Worm (Caenorhabditis elegans) whole organism, midembryonic: ENCODE results near the gene mcm-2.

Source experiments
- T22C8.4 ChIP-seq: fragments of 200-800 bp; sonication (Bioruptor generic); IDR thresholded peaks from 2 replicates; pipeline ENCODE4 v1.3.6; 2022; ENCODE audit warnings: missing genetic modification characterization, missing compliant biosample characterization
- cog-1 ChIP-seq: sonication (generic microtip); optimal IDR thresholded peaks from 2 replicates; lab custom pipeline; 2016; ENCODE audit warnings: missing genetic modification characterization, missing compliant biosample characterization
- flt-1 ChIP-seq: fragments of 200-800 bp; sonication (Bioruptor generic); IDR thresholded peaks from 2 replicates; pipeline ENCODE4 v1.3.6; 2022; ENCODE audit warnings: missing genetic modification characterization, missing compliant biosample characterization
- klf-2 ChIP-seq: fragments of 200-800 bp; sonication (Bioruptor generic); conservative IDR thresholded peaks from 2 replicates; pipeline ENCODE4 v1.3.6; 2022; ENCODE audit warnings: missing genetic modification reagents, missing genetic modification characterization, missing compliant biosample characterization
- med-1 ChIP-seq: sonication (generic microtip); optimal IDR thresholded peaks from 2 replicates; lab custom pipeline; 2017; ENCODE audit warnings: missing genetic modification characterization, mild to moderate bottlenecking, missing compliant biosample characterization, antibody characterized with exemption, missing genetic modification reagents; ENCODE audit not compliant: insufficient read depth
- ref-1 ChIP-seq: fragments of 200-800 bp; sonication (Bioruptor generic); conservative IDR thresholded peaks from 2 replicates; pipeline ENCODE4 v1.3.6; 2022; ENCODE audit warnings: missing genetic modification reagents, missing genetic modification characterization, missing compliant biosample characterization
- tab-1 ChIP-seq: fragments of 200-800 bp; sonication (Bioruptor generic); IDR thresholded peaks from 2 replicates; pipeline ENCODE4 v1.3.6; 2022; ENCODE audit warnings: missing genetic modification characterization, missing compliant biosample characterization
- ztf-23 ChIP-seq: fragments of 200-800 bp; sonication (Bioruptor generic); IDR thresholded peaks from 2 replicates; pipeline ENCODE4 v1.3.6; 2022; ENCODE audit warnings: missing genetic modification reagents, missing genetic modification characterization, missing compliant biosample characterization
- ztf-29 ChIP-seq: fragments of 200-800 bp; sonication (Bioruptor generic); IDR thresholded peaks from 2 replicates; pipeline ENCODE4 v1.3.6; 2022; ENCODE audit warnings: missing genetic modification reagents, missing genetic modification characterization, missing compliant biosample characterization

The mcm-2 gene

ce11 chrII:12006575-12007098, at the start of gene mcm-2:
mcm-2 (minus strand) TSS chrII:12006625.
- 0 out of 2 replicates have a peak, but pooled peaks have one; percentile 25 for TF ChIP-seq ztf-23
- TF ChIP-seq klf-2 (GFP tag; lab: Robert Waterston, UW) = no peak

- TF ChIP-seq ztf-23 (no peak), tab-1 (no peak), flt-1 (GFP tag; lab: Robert Waterston, UW) (no peak), ref-1 (GFP tag; lab: Robert Waterston, UW) (no peak), T22C8.4 (GFP tag; lab: Robert Waterston, UW) (no peak), cog-1 (tag; lab: Kevin White, UChicago) (no peak), med-1 (GFP tag; lab: Kevin White, UChicago) (no peak), ztf-29 (GFP tag; lab: Robert Waterston, UW) (no peak), klf-2 (GFP tag; lab: Robert Waterston, UW) (no peak)
Measured at ce11 chrII:12055408-12056140, 49.1 kb upstream of the mcm-2 start.

ce11 chrII:12054558-12054957, 48.1 kb upstream of the mcm-2 start:
- TF ChIP-seq ztf-23 (no peak), T22C8.4 (GFP tag; lab: Robert Waterston, UW) (no peak), flt-1 (GFP tag; lab: Robert Waterston, UW) (no peak), med-1 (GFP tag; lab: Kevin White, UChicago) (no peak), ref-1 (GFP tag; lab: Robert Waterston, UW) (no peak), cog-1 (tag; lab: Kevin White, UChicago) (no peak), klf-2 (GFP tag; lab: Robert Waterston, UW) (no peak), ztf-29 (GFP tag; lab: Robert Waterston, UW) (no peak), tab-1 (no peak)

ce11 chrII:12054150-12054549, 47.7 kb upstream of the mcm-2 start:
- TF ChIP-seq ztf-23 (no peak), T22C8.4 (GFP tag; lab: Robert Waterston, UW) (no peak), flt-1 (GFP tag; lab: Robert Waterston, UW) (no peak), klf-2 (GFP tag; lab: Robert Waterston, UW) (no peak), med-1 (GFP tag; lab: Kevin White, UChicago) (no peak), tab-1 (no peak), ref-1 (GFP tag; lab: Robert Waterston, UW) (no peak), cog-1 (tag; lab: Kevin White, UChicago) (no peak), ztf-29 (GFP tag; lab: Robert Waterston, UW) (no peak)

ce11 chrII:12053486-12053885, 47.1 kb upstream of the mcm-2 start:
- TF ChIP-seq ztf-29 (GFP tag; lab: Robert Waterston, UW) = no peak
- no peak for TF ChIP-seq T22C8.4 (GFP tag; lab: Robert Waterston, UW)
- no peak for TF ChIP-seq ztf-23
- TF ChIP-seq klf-2 (GFP tag; lab: Robert Waterston, UW) = no peak
- no peak for TF ChIP-seq med-1 (GFP tag; lab: Kevin White, UChicago)
- TF ChIP-seq cog-1 (tag; lab: Kevin White, UChicago) = no peak
- TF ChIP-seq tab-1 = no peak
- TF ChIP-seq flt-1 (GFP tag; lab: Robert Waterston, UW) = no peak
- TF ChIP-seq ref-1 (GFP tag; lab: Robert Waterston, UW) = no peak

- TF ChIP-seq ztf-29 (GFP tag; lab: Robert Waterston, UW) (no peak), cog-1 (tag; lab: Kevin White, UChicago) (no peak), med-1 (GFP tag; lab: Kevin White, UChicago) (no peak), ztf-23 (no peak), T22C8.4 (GFP tag; lab: Robert Waterston, UW) (no peak), tab-1 (no peak), ref-1 (GFP tag; lab: Robert Waterston, UW) (no peak)
Measured at ce11 chrII:12052924-12053323, 46.5 kb upstream of the mcm-2 start.

- TF ChIP-seq tab-1 (no peak), flt-1 (GFP tag; lab: Robert Waterston, UW) (no peak), klf-2 (GFP tag; lab: Robert Waterston, UW) (no peak)
Measured at ce11 chrII:12052136-12052535, 45.7 kb upstream of the mcm-2 start.

ce11 chrII:12051601-12052000, 45.2 kb upstream of the mcm-2 start:
- TF ChIP-seq flt-1 (GFP tag; lab: Robert Waterston, UW) (no peak), med-1 (GFP tag; lab: Kevin White, UChicago) (no peak)

- no peak for TF ChIP-seq ztf-29 (GFP tag; lab: Robert Waterston, UW)
- TF ChIP-seq T22C8.4 (GFP tag; lab: Robert Waterston, UW) = no peak
- no peak for TF ChIP-seq ref-1 (GFP tag; lab: Robert Waterston, UW)
- TF ChIP-seq tab-1 = no peak
- no peak for TF ChIP-seq flt-1 (GFP tag; lab: Robert Waterston, UW)
- no peak for TF ChIP-seq ztf-23
Measured at ce11 chrII:12050607-12051006, 44.2 kb upstream of the mcm-2 start.

ce11 chrII:12049281-12049680, 42.9 kb upstream of the mcm-2 start, which contains the start of gene nadk-2:
nadk-2 (plus strand) TSS chrII:12049581.
- TF ChIP-seq klf-2 (GFP tag; lab: Robert Waterston, UW) (no peak), tab-1 (no peak), cog-1 (tag; lab: Kevin White, UChicago) (no peak), med-1 (GFP tag; lab: Kevin White, UChicago) (no peak), flt-1 (GFP tag; lab: Robert Waterston, UW) (no peak), T22C8.4 (GFP tag; lab: Robert Waterston, UW) (no peak), ref-1 (GFP tag; lab: Robert Waterston, UW) (no peak), ztf-29 (GFP tag; lab: Robert Waterston, UW) (no peak), ztf-23 (no peak)
